Worm (Caenorhabditis elegans): ENCODE data around the gene C03H5.6.

The C03H5.6 gene

ce11 chrII:410832-411231 is 11.6 kb upstream of the C03H5.6 start, which contains the start of the genes dnsn-1 and C24H12.4 (continued):
- TF ChIP-seq nhr-25 (tag; optimal IDR thresholded peaks at IDR 0.05): peak; percentile 93
- no peak for TF ChIP-seq unc-39 (tag; optimal IDR thresholded peaks at IDR 0.05)
- peak in 1 of 2 experiments; percentile 47 for TF ChIP-seq mdl-1 (tag; optimal IDR thresholded peaks at IDR 0.05)
- peak; percentile 98 for TF ChIP-seq gmeb-1 (tag; optimal IDR thresholded peaks at IDR 0.05)

ce11 chrII:402435-402834 is 3.2 kb upstream of the C03H5.6 start, which contains the start of gene clec-10:
Gene clec-10, plus strand, starts transcription at chrII:402678.
- TF ChIP-seq fos-1 (tag; optimal IDR thresholded peaks at IDR 0.05): peak; percentile 69
- no peak for TF ChIP-seq ztf-1 (GFP tag; conservative IDR thresholded peaks at IDR 0.05)
- TF ChIP-seq ceh-16 (tag; optimal IDR thresholded peaks at IDR 0.05): no peak

DNA sequence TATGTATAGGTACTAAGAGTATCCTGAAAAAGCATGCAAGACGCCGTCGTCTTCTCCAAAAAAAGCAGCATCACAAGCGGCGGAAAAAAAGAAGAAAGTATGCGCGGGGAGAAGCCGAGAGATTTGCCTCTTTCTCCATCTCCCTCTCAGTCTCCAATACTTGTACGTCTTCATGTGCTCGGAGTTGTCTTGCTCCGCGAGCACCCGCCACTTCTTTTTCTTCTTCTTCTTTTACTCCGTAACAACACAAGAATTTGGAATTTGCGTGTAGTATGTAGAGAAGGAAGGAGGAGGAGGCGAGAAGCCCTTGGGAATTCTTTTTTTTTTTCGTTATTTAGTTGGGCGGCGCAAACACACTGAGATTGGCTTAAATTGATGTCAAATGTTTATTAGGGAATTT is 2.0 kb upstream of the C03H5.6 start:
- TF ChIP-seq nhr-12 (tag; optimal IDR thresholded peaks at IDR 0.05) (no peak), nhr-129 (tag; optimal IDR thresholded peaks at IDR 0.05) (peak; percentile 35), F13H6.1 (tag; optimal IDR thresholded peaks at IDR 0.05) (peak; percentile 13), zag-1 (tag; optimal IDR thresholded peaks at IDR 0.05) (peak; percentile 49), C34F6.9 (tag; optimal IDR thresholded peaks at IDR 0.05) (peak; percentile 49), lsy-2 (tag; optimal IDR thresholded peaks at IDR 0.05) (peak in 1 of 2 experiments; percentile 47), blmp-1 (tag; optimal IDR thresholded peaks at IDR 0.05; ENCODE audit: insufficient read depth) (no peak), nhr-6 (tag; optimal IDR thresholded peaks at IDR 0.05) (no peak), mab-5 (tag; optimal IDR thresholded peaks at IDR 0.05) (peak; percentile 8), unc-55 (GFP tag; optimal IDR thresholded peaks at IDR 0.05) (peak; percentile 61)

DNA sequence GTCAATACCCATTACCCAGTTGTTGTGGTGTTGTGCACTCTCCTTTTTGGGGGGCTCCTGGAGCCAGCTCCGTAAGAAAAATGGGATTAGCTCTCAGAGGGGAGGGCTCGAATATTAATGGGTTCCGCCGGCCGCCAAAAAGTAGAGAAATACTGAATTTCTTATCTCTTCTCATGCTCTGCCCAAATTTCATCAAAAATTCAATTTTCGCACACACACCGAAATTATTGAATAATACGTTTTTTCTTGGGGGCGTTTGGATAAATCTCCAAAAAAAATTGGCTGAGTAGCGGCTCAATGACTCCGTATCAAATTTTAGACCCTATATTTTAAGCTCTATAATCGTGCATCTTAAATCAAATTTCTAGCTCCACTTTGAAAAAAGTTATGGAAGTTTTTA is 946 bp upstream of the C03H5.6 start:
- no peak for TF ChIP-seq sma-9 (GFP tag; optimal IDR thresholded peaks at IDR 0.05)
- no peak for TF ChIP-seq sma-9 (tag; optimal IDR thresholded peaks at IDR 0.05)
- TF ChIP-seq nhr-237 (tag; optimal IDR thresholded peaks at IDR 0.05): no peak
- no peak for TF ChIP-seq lin-13 (GFP tag; optimal IDR thresholded peaks at IDR 0.05)
- TF ChIP-seq ama-1 (optimal IDR thresholded peaks at IDR 0.05): no peak
- no peak for TF ChIP-seq nhr-129 (tag; optimal IDR thresholded peaks at IDR 0.05)
- TF ChIP-seq nhr-23 (tag; optimal IDR thresholded peaks at IDR 0.05): no peak
- no peak for TF ChIP-seq lsy-2 (tag; optimal IDR thresholded peaks at IDR 0.05)
- no peak for TF ChIP-seq zag-1 (tag; optimal IDR thresholded peaks at IDR 0.05)
- TF ChIP-seq mbf-1 (tag; optimal IDR thresholded peaks at IDR 0.05): no peak

- TF ChIP-seq nhr-23 (tag; optimal IDR thresholded peaks at IDR 0.05): no peak
- TF ChIP-seq R02D3.7 (tag; optimal IDR thresholded peaks at IDR 0.05): no peak
- TF ChIP-seq nhr-10 (tag; optimal IDR thresholded peaks at IDR 0.05): no peak
- no peak for TF ChIP-seq egl-27 (tag; optimal IDR thresholded peaks at IDR 0.05)
- no peak for TF ChIP-seq sma-9 (GFP tag; optimal IDR thresholded peaks at IDR 0.05)
- no peak for TF ChIP-seq sma-9 (tag; optimal IDR thresholded peaks at IDR 0.05)
- TF ChIP-seq lin-13 (GFP tag; optimal IDR thresholded peaks at IDR 0.05): no peak
- no peak for TF ChIP-seq nhr-11 (tag; optimal IDR thresholded peaks at IDR 0.05)
- no peak for TF ChIP-seq nhr-129 (tag; optimal IDR thresholded peaks at IDR 0.05)
- TF ChIP-seq sem-4 (tag; optimal IDR thresholded peaks at IDR 0.05): no peak
- TF ChIP-seq elt-3 (tag; optimal IDR thresholded peaks at IDR 0.05): no peak
- no peak for TF ChIP-seq ztf-1 (GFP tag; conservative IDR thresholded peaks at IDR 0.05)
- no peak for TF ChIP-seq crh-2 (tag; optimal IDR thresholded peaks at IDR 0.05)
- TF ChIP-seq aly-2 (tag; optimal IDR thresholded peaks at IDR 0.05): no peak
- no peak for TF ChIP-seq ceh-16 (tag; optimal IDR thresholded peaks at IDR 0.05)
- TF ChIP-seq lin-39 (tag; optimal IDR thresholded peaks at IDR 0.05): no peak
- TF ChIP-seq ceh-82 (tag; optimal IDR thresholded peaks at IDR 0.05): no peak
These were observed 10.7 kb downstream of the C03H5.6 start, which contains the start of gene nstp-4 for ce11 chrII:388533-388932. Gene nstp-4, plus strand, starts transcription at chrII:388833.

- TF ChIP-seq crh-2 (tag; optimal IDR thresholded peaks at IDR 0.05) (peak; percentile 55), zag-1 (tag; optimal IDR thresholded peaks at IDR 0.05) (no peak), lsy-2 (tag; optimal IDR thresholded peaks at IDR 0.05) (no peak), sma-9 (GFP tag; optimal IDR thresholded peaks at IDR 0.05) (no peak), sma-9 (tag; optimal IDR thresholded peaks at IDR 0.05) (no peak), R02D3.7 (tag; optimal IDR thresholded peaks at IDR 0.05) (no peak)
These were observed 11.3 kb downstream of the C03H5.6 start for ce11 chrII:387844-388355.
